Worm (Caenorhabditis elegans) whole organism, early embryonic: Measurements from ENCODE around the gene tnt-2.
"Not testable (repeated sequence)": the region's sequence is repeated elsewhere in the genome, so short reads cannot be mapped to it uniquely, and the experiment has no call there.

Source experiments
- B0310.2 ChIP-seq: sonication (generic microtip); optimal IDR thresholded peaks from 2 replicates; lab custom pipeline; 2016; ENCODE audit warnings: mild to moderate bottlenecking, missing genetic modification characterization, missing compliant biosample characterization
- F13C5.2 ChIP-seq: sonication (generic microtip); optimal IDR thresholded peaks from 2 replicates; lab custom pipeline; 2017; ENCODE audit warnings: mild to moderate bottlenecking, missing genetic modification characterization, inconsistent platforms, missing compliant biosample characterization
- aly-1 ChIP-seq: sonication (generic microtip); optimal IDR thresholded peaks from 2 replicates; lab custom pipeline; 2016; ENCODE audit warnings: missing genetic modification characterization, missing compliant biosample characterization
- ama-1 ChIP-seq: fragments of 150-350 bp; optimal IDR thresholded peaks from 2 replicates; lab custom pipeline; 2014
- ceh-13 ChIP-seq: fragments of 200-800 bp; sonication (Bioruptor generic); optimal IDR thresholded peaks from 2 replicates; lab custom pipeline; 2018; ENCODE audit warnings: mild to moderate bottlenecking, missing genetic modification characterization, missing compliant biosample characterization
- hmbx-1 ChIP-seq: sonication (generic microtip); optimal IDR thresholded peaks from 2 replicates; lab custom pipeline; 2016; ENCODE audit warnings: mild to moderate bottlenecking, missing genetic modification characterization, missing compliant biosample characterization
- scrt-1 ChIP-seq: fragments of 200-800 bp; sonication (Bioruptor generic); IDR thresholded peaks from 2 replicates; pipeline ENCODE4 v1.3.6; 2022; ENCODE audit warnings: missing genetic modification characterization, missing compliant biosample characterization

DNA sequence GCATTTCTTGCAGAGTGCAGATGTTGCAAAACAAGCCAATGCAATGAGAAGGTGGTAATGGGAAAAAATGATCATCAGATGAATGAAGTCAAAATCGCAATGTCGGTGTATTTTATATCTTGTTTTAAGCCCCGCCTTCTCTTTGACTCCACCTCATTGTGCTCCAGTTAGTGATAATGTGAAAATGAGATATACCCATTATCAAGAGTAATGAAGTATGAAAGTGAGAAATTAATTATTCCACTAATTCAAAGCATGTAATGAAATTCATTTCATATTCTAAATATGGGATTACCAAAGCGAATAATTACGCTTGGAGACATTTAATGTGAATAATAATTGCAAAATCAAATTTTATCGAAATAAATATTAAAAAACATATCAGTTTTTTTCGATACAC lies 8.5 kb upstream of the tnt-2 start, which contains the start of gene M02D8.6:
- not testable (repeated sequence) for TF ChIP-seq F13C5.2 (tag; lab: Kevin White, UChicago); ceh-13 (GFP tag; lab: Kevin White, UChicago); ama-1 (lab: Kevin White, UChicago); scrt-1 (GFP tag; lab: Robert Waterston, UW); hmbx-1 (tag; lab: Kevin White, UChicago); aly-1 (tag; lab: Kevin White, UChicago); B0310.2
